Worm (Caenorhabditis elegans): Measurements from ENCODE around the gene R02F2.6.

R02F2.6 gene

DNA sequence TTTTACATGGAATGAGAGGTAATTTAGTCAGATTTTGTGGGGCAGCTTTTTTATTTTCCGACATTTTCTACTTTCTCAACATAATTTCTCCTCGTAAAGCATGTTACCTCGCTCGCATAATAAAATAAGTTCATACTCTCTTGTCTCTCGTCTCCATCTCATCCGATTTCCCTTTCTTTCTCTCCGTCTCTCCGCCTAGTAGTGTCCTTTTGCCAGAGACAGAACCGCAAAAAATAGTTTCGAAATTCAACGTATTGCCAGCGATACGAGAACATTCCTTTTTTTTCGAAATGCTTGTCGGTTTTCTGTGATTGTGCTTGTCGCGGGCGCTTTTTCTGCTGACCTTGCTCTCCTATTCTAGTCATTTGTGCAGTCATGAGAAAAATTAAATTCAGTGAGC, 25.4 kb upstream of the R02F2.6 start:
- TF ChIP-seq ces-1 (GFP tag; optimal IDR thresholded peaks at IDR 0.05) (peak; percentile 86), ham-2 (GFP tag; optimal IDR thresholded peaks at IDR 0.05) (no peak), nhr-28 (tag; optimal IDR thresholded peaks at IDR 0.05) (no peak), mab-5 (tag; optimal IDR thresholded peaks at IDR 0.05) (no peak), nhr-2 (tag; optimal IDR thresholded peaks at IDR 0.05) (no peak), unc-39 (tag; optimal IDR thresholded peaks at IDR 0.05) (no peak), ceh-43 (GFP tag; optimal IDR thresholded peaks at IDR 0.05) (no peak), unc-62 (GFP tag; optimal IDR thresholded peaks at IDR 0.05) (peak; percentile 2), sptf-1 (tag; optimal IDR thresholded peaks at IDR 0.05) (no peak), cnd-1 (tag; optimal IDR thresholded peaks at IDR 0.05) (no peak), pha-4 (tag; optimal IDR thresholded peaks at IDR 0.05) (no peak), nhr-76 (tag; optimal IDR thresholded peaks at IDR 0.05) (no peak), lin-13 (tag; optimal IDR thresholded peaks at IDR 0.05) (no peak), ztf-11 (tag; optimal IDR thresholded peaks at IDR 0.05) (no peak), M03D4.4 (tag; optimal IDR thresholded peaks at IDR 0.05) (no peak), mep-1 (tag; optimal IDR thresholded peaks at IDR 0.05) (no peak), flh-1 (GFP tag; optimal IDR thresholded peaks at IDR 0.05) (no peak), zip-8 (tag; optimal IDR thresholded peaks at IDR 0.05) (no peak), elt-3 (tag; optimal IDR thresholded peaks at IDR 0.05) (peak; percentile 26), hlh-1 (tag; optimal IDR thresholded peaks at IDR 0.05) (no peak), nhr-237 (tag; optimal IDR thresholded peaks at IDR 0.05) (no peak), elt-1 (tag; optimal IDR thresholded peaks at IDR 0.05; ENCODE audit: borderline replicate concordance, insufficient read depth) (no peak), unc-120 (tag; optimal IDR thresholded peaks at IDR 0.05; ENCODE audit: poor library complexity, severe bottlenecking) (peak; percentile 23), drap-1 (GFP tag; optimal IDR thresholded peaks at IDR 0.05) (no peak), lsy-2 (tag; optimal IDR thresholded peaks at IDR 0.05) (no peak), tbx-8 (GFP tag; optimal IDR thresholded peaks at IDR 0.05) (no peak), blmp-1 (tag; optimal IDR thresholded peaks at IDR 0.05) (no peak), ceh-83 (GFP tag; optimal IDR thresholded peaks at IDR 0.05) (no peak)

DNA sequence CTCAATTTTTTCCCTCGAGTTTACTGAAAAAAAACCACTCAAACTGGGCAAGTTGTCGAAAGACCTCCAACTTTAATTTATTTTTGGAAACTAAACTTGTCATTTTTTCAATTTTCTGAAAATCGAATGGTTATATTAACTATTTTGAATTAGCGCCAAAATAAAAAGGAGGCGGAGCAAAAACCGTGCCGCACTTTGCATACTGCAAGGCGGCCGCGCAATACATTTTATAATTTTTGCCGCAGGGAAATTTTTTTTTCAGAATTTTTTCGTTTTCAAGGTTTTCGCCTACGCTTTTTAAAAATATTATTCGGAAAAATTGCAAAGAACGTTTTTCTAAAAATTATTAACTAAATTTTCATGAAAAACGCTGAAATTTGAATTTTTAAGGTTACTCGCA, 24.9 kb upstream of the R02F2.6 start:
- TF ChIP-seq nhr-28 (tag; optimal IDR thresholded peaks at IDR 0.05) (no peak), ceh-83 (GFP tag; optimal IDR thresholded peaks at IDR 0.05) (no peak), ceh-39 (tag; optimal IDR thresholded peaks at IDR 0.05) (no peak), drap-1 (GFP tag; optimal IDR thresholded peaks at IDR 0.05) (no peak), ham-2 (GFP tag; optimal IDR thresholded peaks at IDR 0.05) (no peak), ces-1 (GFP tag; optimal IDR thresholded peaks at IDR 0.05) (no peak), elt-1 (tag; optimal IDR thresholded peaks at IDR 0.05; ENCODE audit: borderline replicate concordance, insufficient read depth) (no peak), unc-120 (tag; optimal IDR thresholded peaks at IDR 0.05; ENCODE audit: poor library complexity, severe bottlenecking) (no peak), M03D4.4 (tag; optimal IDR thresholded peaks at IDR 0.05) (no peak), lin-32 (GFP tag; optimal IDR thresholded peaks at IDR 0.05) (no peak), sem-2 (GFP tag; optimal IDR thresholded peaks at IDR 0.05) (no peak), mls-2 (tag; optimal IDR thresholded peaks at IDR 0.05) (no peak), sptf-1 (tag; optimal IDR thresholded peaks at IDR 0.05) (no peak), unc-62 (GFP tag; optimal IDR thresholded peaks at IDR 0.05) (no peak), unc-39 (tag; optimal IDR thresholded peaks at IDR 0.05) (no peak), zip-8 (tag; optimal IDR thresholded peaks at IDR 0.05) (no peak), mab-5 (tag; optimal IDR thresholded peaks at IDR 0.05) (no peak)

DNA sequence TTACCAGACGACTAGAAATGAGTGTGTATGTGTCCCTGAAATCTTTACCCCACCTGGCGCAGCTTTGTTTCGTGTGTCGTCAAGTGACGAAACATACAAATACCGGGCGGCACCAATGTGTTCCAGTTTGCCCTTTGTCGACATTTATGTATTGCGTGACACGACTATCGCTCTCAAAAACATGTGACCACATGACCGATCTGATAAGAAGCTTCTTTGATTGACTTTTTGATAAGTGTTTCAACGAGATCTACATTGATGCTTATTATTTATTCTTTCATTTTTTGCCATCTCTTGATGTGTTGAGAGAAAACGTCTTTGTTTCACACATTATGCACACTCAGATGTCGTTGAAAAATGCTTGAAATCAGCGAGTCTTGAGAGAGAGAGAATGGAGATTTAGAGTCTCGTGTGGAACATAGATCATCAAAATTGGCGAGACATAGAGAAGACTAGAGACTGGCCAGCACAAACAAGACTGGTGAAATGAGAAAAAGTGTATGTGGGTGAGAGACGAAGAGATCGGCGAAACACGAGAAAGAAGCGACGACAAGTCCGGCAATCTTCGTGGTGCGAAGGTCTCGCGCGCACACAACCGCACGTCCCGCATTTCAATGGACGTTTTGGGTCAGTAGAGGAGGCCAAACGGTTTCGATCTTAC, 24.3 kb upstream of the R02F2.6 start:
- peak; percentile 74 for TF ChIP-seq ces-1 (GFP tag; optimal IDR thresholded peaks at IDR 0.05)
- TF ChIP-seq flh-1 (GFP tag; optimal IDR thresholded peaks at IDR 0.05): no peak
- TF ChIP-seq elt-1 (tag; optimal IDR thresholded peaks at IDR 0.05; ENCODE audit: borderline replicate concordance, insufficient read depth): peak; percentile 86
- peak; percentile 5 for TF ChIP-seq nhr-237 (tag; optimal IDR thresholded peaks at IDR 0.05)
- TF ChIP-seq unc-39 (tag; optimal IDR thresholded peaks at IDR 0.05): no peak
- TF ChIP-seq unc-62 (GFP tag; optimal IDR thresholded peaks at IDR 0.05): peak; percentile 70
- no peak for TF ChIP-seq lin-13 (tag; optimal IDR thresholded peaks at IDR 0.05)
- peak; percentile 53 for TF ChIP-seq hlh-1 (tag; optimal IDR thresholded peaks at IDR 0.05)
- TF ChIP-seq blmp-1 (tag; optimal IDR thresholded peaks at IDR 0.05): no peak
- no peak for TF ChIP-seq ceh-43 (GFP tag; optimal IDR thresholded peaks at IDR 0.05)
- no peak for TF ChIP-seq mab-5 (tag; optimal IDR thresholded peaks at IDR 0.05)
- TF ChIP-seq unc-120 (tag; optimal IDR thresholded peaks at IDR 0.05; ENCODE audit: poor library complexity, severe bottlenecking): peak; percentile 64
- no peak for TF ChIP-seq lsy-2 (tag; optimal IDR thresholded peaks at IDR 0.05)
- TF ChIP-seq ztf-11 (tag; optimal IDR thresholded peaks at IDR 0.05): no peak
- peak; percentile 62 for TF ChIP-seq mep-1 (tag; optimal IDR thresholded peaks at IDR 0.05)
- peak; percentile 22 for TF ChIP-seq ham-2 (GFP tag; optimal IDR thresholded peaks at IDR 0.05)
- no peak for TF ChIP-seq nhr-2 (tag; optimal IDR thresholded peaks at IDR 0.05)
- TF ChIP-seq ceh-83 (GFP tag; optimal IDR thresholded peaks at IDR 0.05): no peak
- no peak for TF ChIP-seq nhr-76 (tag; optimal IDR thresholded peaks at IDR 0.05)

All from whole organism, mixed stage, embryonic.